Worm (Caenorhabditis elegans) whole organism, L3 larva: ENCODE measurements around the gene Y39B6A.25.

Experiments used
- R02D3.7 ChIP-seq: fragments of 150-350 bp; optimal IDR thresholded peaks from 2 replicates; lab custom pipeline; 2014; ENCODE audit warnings: missing biosample characterization, missing genetic modification characterization
- ZK546.5 ChIP-seq: sonication (generic microtip); optimal IDR thresholded peaks from 2 replicates; lab custom pipeline; 2017; ENCODE audit warnings: missing biosample characterization, missing genetic modification characterization
- ceh-16 ChIP-seq: sonication (generic microtip); optimal IDR thresholded peaks from 2 replicates; lab custom pipeline; 2017; ENCODE audit warnings: missing biosample characterization, missing genetic modification characterization
- ceh-28 ChIP-seq: fragments of 150-350 bp; optimal IDR thresholded peaks from 2 replicates; lab custom pipeline; 2014; ENCODE audit warnings: missing biosample characterization, missing genetic modification reagents, missing genetic modification characterization
- ceh-82 ChIP-seq: fragments of 150-350 bp; optimal IDR thresholded peaks from 2 replicates; lab custom pipeline; 2014; ENCODE audit warnings: missing biosample characterization, missing genetic modification characterization
- ceh-9 ChIP-seq: sonication (generic microtip); optimal IDR thresholded peaks from 2 replicates; lab custom pipeline; 2018; ENCODE audit warnings: missing biosample characterization, missing genetic modification characterization
- daf-12 ChIP-seq: fragments of 150-350 bp; optimal IDR thresholded peaks from 2 replicates; lab custom pipeline; 2014; ENCODE audit warnings: missing biosample characterization, missing genetic modification reagents, missing genetic modification characterization
- egl-27 ChIP-seq: sonication (generic microtip); optimal IDR thresholded peaks from 4 replicates; lab custom pipeline; 2017; ENCODE audit warnings: missing biosample characterization, missing genetic modification reagents, missing genetic modification characterization
- egl-5 ChIP-seq: fragments of 150-350 bp; optimal IDR thresholded peaks from 2 replicates; lab custom pipeline; 2017; ENCODE audit warnings: missing biosample characterization, missing genetic modification reagents, missing genetic modification characterization, inconsistent platforms
- elt-2 ChIP-seq: sonication (generic microtip); optimal IDR thresholded peaks from 2 replicates; lab custom pipeline; 2016; ENCODE audit warnings: missing genetic modification reagents, mild to moderate bottlenecking, missing genetic modification characterization, missing compliant biosample characterization
- elt-3 ChIP-seq, 3 experiments: fragments of 150-350 bp in 1 of 3; sonication (generic microtip) in 2 of 3; optimal IDR thresholded peaks; 2 replicates in 2 of 3; 4 replicates in 1 of 3; lab custom pipeline; 2014 to 2017; ENCODE audit warnings: missing biosample characterization in 3 of 3, missing genetic modification characterization in 3 of 3
- eor-1 ChIP-seq, 2 experiments: fragments of 150-350 bp; optimal IDR thresholded peaks; 2 replicates each; lab custom pipeline; 2014 to 2018; ENCODE audit warnings: missing biosample characterization in 2 of 2, missing genetic modification characterization in 2 of 2
- fkh-10 ChIP-seq: sonication (generic microtip); optimal IDR thresholded peaks from 2 replicates; lab custom pipeline; 2017; ENCODE audit warnings: missing biosample characterization, missing genetic modification reagents, missing genetic modification characterization
- fkh-2 ChIP-seq: fragments of 150-350 bp; optimal IDR thresholded peaks from 2 replicates; lab custom pipeline; 2014; ENCODE audit warnings: missing biosample characterization, missing genetic modification reagents, missing genetic modification characterization
- fos-1 ChIP-seq: fragments of 150-350 bp; optimal IDR thresholded peaks from 2 replicates; lab custom pipeline; 2014; ENCODE audit warnings: missing biosample characterization, missing genetic modification characterization
- jun-1 ChIP-seq: fragments of 150-350 bp; optimal IDR thresholded peaks from 2 replicates; lab custom pipeline; 2014; ENCODE audit warnings: missing biosample characterization, missing genetic modification reagents, missing genetic modification characterization
- lin-15B ChIP-seq: fragments of 150-350 bp; optimal IDR thresholded peaks from 2 replicates; lab custom pipeline; 2014; ENCODE audit warnings: missing biosample characterization, missing genetic modification characterization
- lin-39 ChIP-seq: fragments of 150-350 bp; optimal IDR thresholded peaks from 2 replicates; lab custom pipeline; 2018; ENCODE audit warnings: missing biosample characterization, missing genetic modification reagents, missing genetic modification characterization
- lsy-12 ChIP-seq: sonication (generic microtip); optimal IDR thresholded peaks from 2 replicates; lab custom pipeline; 2016; ENCODE audit warnings: mild to moderate bottlenecking, missing genetic modification characterization, missing compliant biosample characterization
- mdl-1 ChIP-seq: fragments of 150-350 bp; optimal IDR thresholded peaks from 2 replicates; lab custom pipeline; 2014; ENCODE audit warnings: missing biosample characterization, missing genetic modification characterization
- mml-1 ChIP-seq: fragments of 150-350 bp; sonication (generic microtip); optimal IDR thresholded peaks from 3 replicates; lab custom pipeline; 2014; ENCODE audit warnings: missing biosample characterization, missing genetic modification characterization
- nfya-1 ChIP-seq: sonication (generic microtip); optimal IDR thresholded peaks from 2 replicates; lab custom pipeline; 2017; ENCODE audit warnings: missing genetic modification characterization, mild to moderate bottlenecking, missing compliant biosample characterization, antibody characterized with exemption, moderate library complexity; ENCODE audit not compliant: insufficient read depth
- nhr-11 ChIP-seq: fragments of 150-350 bp; optimal IDR thresholded peaks from 2 replicates; lab custom pipeline; 2014; ENCODE audit warnings: missing biosample characterization, missing genetic modification characterization
- nhr-12 ChIP-seq: fragments of 150-350 bp; optimal IDR thresholded peaks from 2 replicates; lab custom pipeline; 2014; ENCODE audit warnings: missing biosample characterization, missing genetic modification characterization
- nhr-23 ChIP-seq: fragments of 150-350 bp; optimal IDR thresholded peaks from 2 replicates; lab custom pipeline; 2014; ENCODE audit warnings: missing biosample characterization, missing genetic modification reagents, missing genetic modification characterization
- nhr-237 ChIP-seq: fragments of 150-350 bp; optimal IDR thresholded peaks from 2 replicates; lab custom pipeline; 2014; ENCODE audit warnings: missing biosample characterization, missing genetic modification characterization
- nhr-25 ChIP-seq: sonication (generic microtip); optimal IDR thresholded peaks from 2 replicates; lab custom pipeline; 2017; ENCODE audit warnings: missing biosample characterization, missing genetic modification characterization
- nhr-28 ChIP-seq: fragments of 150-350 bp; optimal IDR thresholded peaks from 2 replicates; lab custom pipeline; 2014; ENCODE audit warnings: missing biosample characterization, missing genetic modification characterization
- nhr-43 ChIP-seq: sonication (generic microtip); optimal IDR thresholded peaks from 2 replicates; lab custom pipeline; 2016; ENCODE audit warnings: mild to moderate bottlenecking, missing genetic modification characterization, missing compliant biosample characterization; ENCODE audit not compliant: poor library complexity, severe bottlenecking
- nhr-67 ChIP-seq: fragments of 150-350 bp; optimal IDR thresholded peaks from 2 replicates; lab custom pipeline; 2014; ENCODE audit warnings: missing biosample characterization, missing genetic modification characterization
- nhr-77 ChIP-seq: fragments of 150-350 bp; optimal IDR thresholded peaks from 2 replicates; lab custom pipeline; 2014; ENCODE audit warnings: missing biosample characterization, missing genetic modification characterization
- pha-4 ChIP-seq: fragments of 150-350 bp; optimal IDR thresholded peaks from 2 replicates; lab custom pipeline; 2014; ENCODE audit warnings: missing biosample characterization, missing genetic modification reagents, missing genetic modification characterization
- pqm-1 ChIP-seq: fragments of 150-350 bp; optimal IDR thresholded peaks from 2 replicates; lab custom pipeline; 2017; ENCODE audit warnings: missing biosample characterization, missing genetic modification characterization, inconsistent platforms
- sea-2 ChIP-seq: fragments of 150-350 bp; sonication (generic microtip); optimal IDR thresholded peaks from 4 replicates; lab custom pipeline; 2014; ENCODE audit warnings: missing biosample characterization, missing genetic modification reagents, missing genetic modification characterization
- unc-62 ChIP-seq: fragments of 150-350 bp; sonication (generic microtip); optimal IDR thresholded peaks from 4 replicates; lab custom pipeline; 2014; ENCODE audit warnings: missing biosample characterization, missing genetic modification reagents, missing genetic modification characterization

The Y39B6A.25 gene

DNA sequence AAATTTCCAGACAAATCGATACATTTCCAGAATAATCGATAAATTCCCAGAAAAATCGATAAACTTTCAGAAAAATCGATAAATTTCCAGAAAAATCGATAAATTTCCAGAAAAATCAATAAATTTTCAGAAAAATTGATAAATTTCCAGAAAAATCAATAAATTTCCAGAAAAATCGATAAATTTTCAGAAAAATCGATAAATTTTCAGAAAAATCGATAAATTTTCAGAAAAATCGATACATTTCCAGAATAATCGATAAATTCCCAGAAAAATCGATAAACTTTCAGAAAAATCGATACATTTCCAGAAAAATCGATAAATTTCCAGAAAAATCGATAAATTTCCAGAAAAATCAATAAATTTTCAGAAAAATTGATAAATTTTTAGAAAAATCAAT, 494 bp downstream of the Y39B6A.25 start:
- peak; percentile 55 for TF ChIP-seq ceh-28 (tag; lab: Kevin White, UChicago)

ce11 chrV:19027338-19027737, 1.1 kb downstream of the Y39B6A.25 start:
- no peak for TF ChIP-seq nhr-67 (tag; lab: Kevin White, UChicago)
- no peak for TF ChIP-seq egl-27 (tag; lab: Kevin White, UChicago)
- TF ChIP-seq nhr-237 = no peak
- TF ChIP-seq ceh-9 (tag; lab: Kevin White, UChicago) = no peak
- TF ChIP-seq nhr-23 (tag; lab: Kevin White, UChicago) = no peak
- TF ChIP-seq elt-3 (tag; optimal IDR thresholded peaks at IDR 0.05; lab: Kevin White, UChicago) = no peak
- no peak for TF ChIP-seq nhr-25 (tag; lab: Kevin White, UChicago)
- no peak for TF ChIP-seq daf-12 (tag; lab: Kevin White, UChicago)
- TF ChIP-seq ceh-28 (tag; lab: Kevin White, UChicago) = peak; percentile 97
- TF ChIP-seq, all 47 proteins: peak for 1

DNA sequence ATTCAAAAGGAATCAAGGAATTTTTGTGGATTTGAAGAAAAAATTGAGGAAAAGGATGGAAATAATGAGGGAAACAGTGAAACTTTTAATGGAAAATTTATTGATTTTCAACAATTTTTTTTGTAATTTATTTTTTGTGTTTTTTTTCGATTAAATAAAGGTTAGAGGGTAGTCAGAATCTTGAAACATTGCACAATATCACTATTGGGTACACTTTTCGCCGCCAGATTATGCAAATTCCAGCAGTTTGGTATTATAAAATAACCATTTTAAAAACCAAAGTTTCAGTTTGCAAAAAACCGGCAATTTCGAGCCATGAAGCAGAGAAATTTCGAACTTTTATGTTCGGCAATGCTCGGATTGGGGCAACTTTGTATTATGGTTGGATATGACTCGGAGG, 5.2 kb downstream of the Y39B6A.25 start, which contains the start of gene Y39B6A.27:
Y39B6A.27 (plus strand) TSS at position 301 of the 400 bp plus-strand sequence.
- TF ChIP-seq nhr-67 (tag; lab: Kevin White, UChicago) (no peak), R02D3.7 (tag; lab: Kevin White, UChicago) (no peak), nhr-23 (tag; lab: Kevin White, UChicago) (no peak), fkh-10 (GFP tag; lab: Kevin White, UChicago) (no peak), pqm-1 (tag; lab: Kevin White, UChicago) (no peak), daf-12 (tag; lab: Kevin White, UChicago) (no peak), ceh-9 (tag; lab: Kevin White, UChicago) (no peak), eor-1 (tag; optimal IDR thresholded peaks at IDR 0.05; lab: Kevin White, UChicago) (no peak), fkh-2 (tag; lab: Kevin White, UChicago) (no peak), ceh-28 (tag; lab: Kevin White, UChicago) (no peak), lin-15B (no peak), nhr-28 (no peak), unc-62 (no peak), pha-4 (tag; lab: Kevin White, UChicago) (no peak), lin-39 (no peak), ZK546.5 (tag; lab: Kevin White, UChicago) (no peak), egl-5 (tag; lab: Kevin White, UChicago) (no peak), lsy-12 (tag; lab: Kevin White, UChicago) (no peak), elt-2 (tag; lab: Kevin White, UChicago) (no peak), mdl-1 (tag; lab: Kevin White, UChicago) (no peak)

DNA sequence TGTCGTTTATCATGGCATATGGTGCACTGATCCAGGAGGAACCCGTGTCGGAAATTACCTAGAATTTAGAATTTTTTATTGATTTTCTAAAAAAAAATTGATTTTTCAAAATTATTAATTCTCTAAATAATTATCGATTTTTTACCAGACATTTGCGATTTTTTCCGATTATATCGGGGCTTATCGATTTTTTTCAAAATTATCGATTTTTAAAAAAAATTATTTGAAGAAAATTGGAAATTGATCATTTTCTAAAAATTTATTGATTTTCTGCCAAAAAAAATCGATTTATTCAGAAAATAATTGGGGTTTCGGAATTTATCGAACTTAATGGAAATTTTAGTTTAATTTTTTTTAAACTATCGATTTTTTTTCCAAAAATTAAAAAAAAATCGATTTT, 9.8 kb downstream of the Y39B6A.25 start:
- TF ChIP-seq ceh-82 (tag; lab: Kevin White, UChicago) (no peak), ceh-28 (tag; lab: Kevin White, UChicago) (peak; percentile 92), fos-1 (no peak), nhr-43 (tag; lab: Kevin White, UChicago) (no peak)

DNA sequence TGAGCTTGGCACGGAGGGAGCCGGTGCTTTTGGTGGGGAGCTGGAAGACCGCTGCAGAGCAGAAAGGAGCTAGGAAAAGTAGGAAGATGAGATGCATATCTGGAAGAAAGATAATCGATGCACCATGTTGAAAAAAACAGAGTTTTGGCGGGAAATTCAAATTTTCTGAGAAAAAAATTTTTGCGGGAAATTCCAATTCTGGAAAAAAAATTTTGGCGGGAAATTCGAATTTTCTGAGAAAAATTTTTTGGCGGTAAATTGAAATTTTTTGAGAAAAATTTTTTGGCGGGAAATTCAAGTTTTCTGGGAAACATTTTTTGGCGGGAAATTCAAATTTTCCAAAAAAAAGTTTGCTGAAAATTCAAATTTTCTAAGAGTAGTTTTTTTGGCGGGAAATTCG, 11.0 kb downstream of the Y39B6A.25 start, which contains the start of gene asp-17:
asp-17 (minus strand) TSS at position 101 of the 400 bp plus-strand sequence.
- TF ChIP-seq mdl-1 (tag; lab: Kevin White, UChicago) (no peak), nfya-1 (tag; lab: Kevin White, UChicago) (no peak), nhr-11 (tag; lab: Kevin White, UChicago) (no peak), pqm-1 (tag; lab: Kevin White, UChicago) (no peak), fkh-10 (GFP tag; lab: Kevin White, UChicago) (no peak), elt-2 (tag; lab: Kevin White, UChicago) (no peak), elt-3 (tag; optimal IDR thresholded peaks at IDR 0.05; lab: Kevin White, UChicago) (no peak), ceh-16 (tag; lab: Kevin White, UChicago) (no peak), nhr-28 (no peak), nhr-12 (tag; lab: Kevin White, UChicago) (no peak)

ce11 chrV:19042256-19042655, 16.0 kb downstream of the Y39B6A.25 start, which contains the start of gene asp-16:
TSS of gene asp-16 (minus strand) at chrV:19042605.
- no peak for TF ChIP-seq fkh-2 (tag; lab: Kevin White, UChicago)
- no peak for TF ChIP-seq nhr-28
- TF ChIP-seq ceh-9 (tag; lab: Kevin White, UChicago) = no peak
- TF ChIP-seq egl-27 (tag; lab: Kevin White, UChicago) = no peak
- TF ChIP-seq pqm-1 (tag; lab: Kevin White, UChicago) = no peak
- no peak for TF ChIP-seq mml-1 (tag; lab: Kevin White, UChicago)
- TF ChIP-seq ceh-16 (tag; lab: Kevin White, UChicago) = no peak
- no peak for TF ChIP-seq nhr-77
- no peak for TF ChIP-seq sea-2 (GFP tag; lab: Kevin White, UChicago)
- no peak for TF ChIP-seq mdl-1 (tag; lab: Kevin White, UChicago)
- no peak for TF ChIP-seq pha-4 (tag; lab: Kevin White, UChicago)
- no peak for TF ChIP-seq ceh-82 (tag; lab: Kevin White, UChicago)
- no peak for TF ChIP-seq ZK546.5 (tag; lab: Kevin White, UChicago)
- TF ChIP-seq nhr-237 = no peak
- TF ChIP-seq ceh-28 (tag; lab: Kevin White, UChicago) = no peak
- TF ChIP-seq nhr-11 (tag; lab: Kevin White, UChicago) = no peak
- no peak for TF ChIP-seq elt-2 (tag; lab: Kevin White, UChicago)
- no peak for TF ChIP-seq nhr-43 (tag; lab: Kevin White, UChicago)
- no peak for TF ChIP-seq jun-1 (tag; lab: Kevin White, UChicago)
- no peak for TF ChIP-seq nhr-67 (tag; lab: Kevin White, UChicago)
- TF ChIP-seq, all 47 proteins: peak for 0
